Fruit fly (Drosophila melanogaster): ENCODE results near the gene lectin-37Db.

- peak; percentile 61 for TF ChIP-seq kay (GFP tag; ENCODE audit: borderline replicate concordance)
- TF ChIP-seq toe (GFP tag; optimal IDR thresholded peaks at IDR 0.05), result no peak
- TF ChIP-seq Mnt (GFP tag; optimal IDR thresholded peaks at IDR 0.05), result no peak
- TF ChIP-seq bab1 (GFP tag; optimal IDR thresholded peaks at IDR 0.05), result no peak
- peak; percentile 10 for TF ChIP-seq CG5204 (GFP tag; optimal IDR thresholded peaks at IDR 0.05)
- peak; percentile 7 for TF ChIP-seq pad (GFP tag; optimal IDR thresholded peaks at IDR 0.05)
- TF ChIP-seq CG7045 (GFP tag; optimal IDR thresholded peaks at IDR 0.05), result peak; percentile 32
- peak; percentile 73 for TF ChIP-seq CG7101 (tag; optimal IDR thresholded peaks at IDR 0.05)
- no peak for TF ChIP-seq CG1620 (GFP tag; optimal IDR thresholded peaks at IDR 0.05)
Observed at dm6 chr2L:19425765-19426329, 7.0 kb downstream of the lectin-37Db start.
